Fruit fly (Drosophila melanogaster): ENCODE data around the gene CG46457.
A peak's percentile ranks its signal among the peaks of the same experiment; 100 is the strongest.

Gene CG46457

DNA sequence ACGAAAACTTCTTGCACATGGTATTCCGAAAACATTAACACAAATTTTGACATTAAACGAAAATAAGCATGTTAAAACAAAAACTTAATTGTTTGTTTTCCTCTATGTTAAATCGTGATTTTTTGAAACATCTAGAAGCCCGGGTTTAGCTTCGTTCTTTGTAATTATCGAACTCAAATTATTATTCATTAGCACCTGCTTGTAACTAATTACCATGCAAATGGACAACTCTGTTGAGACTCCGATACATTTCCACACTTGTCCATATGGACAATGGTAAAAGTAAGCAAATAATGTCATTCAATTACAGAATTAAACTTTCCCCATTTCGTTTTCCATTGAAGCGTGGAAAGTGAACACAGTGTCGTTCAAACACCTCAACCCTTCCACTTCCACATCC is at the start of gene CG46457:
CG46457 (minus strand) TSS at position 101 of the 400 bp plus-strand sequence.
- TF ChIP-seq CG4328 (GFP tag; optimal IDR thresholded peaks at IDR 0.05) (no peak), Ets65A (GFP tag) (peak; percentile 46)

DNA sequence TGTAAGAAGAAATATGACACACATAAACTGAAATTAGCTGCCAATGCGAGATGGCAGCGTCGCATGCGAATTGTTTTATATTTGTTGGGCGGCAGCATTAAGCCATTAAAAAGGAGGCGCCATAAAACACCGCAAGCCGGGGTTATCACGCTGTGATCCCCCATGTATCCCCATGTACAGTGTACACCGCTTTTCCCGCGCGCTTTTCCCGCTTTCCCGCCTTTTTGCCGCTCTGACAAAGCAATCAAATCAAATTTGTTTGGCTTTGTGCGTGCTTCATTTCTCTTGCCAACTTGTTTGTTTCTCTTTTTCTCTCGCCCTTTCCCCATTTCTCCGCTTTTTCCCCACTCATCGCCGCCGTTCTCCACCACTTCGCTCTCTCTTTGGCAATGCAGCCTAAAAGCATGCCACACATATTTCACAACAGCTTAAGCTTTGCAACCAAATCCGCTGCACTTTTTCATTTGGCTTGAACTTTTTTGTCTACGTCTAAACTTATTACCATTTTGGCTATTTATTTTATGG is 24.8 kb upstream of the CG46457 start:
- TF ChIP-seq lov (optimal IDR thresholded peaks at IDR 0.05) (no peak), lov (GFP tag; IDR thresholded peaks at IDR 0.05) (no peak), E2f2 (GFP tag; IDR thresholded peaks at IDR 0.05) (0 out of 2 replicates have a peak, but pooled peaks have one; percentile 13), CG13775 (GFP tag; optimal IDR thresholded peaks at IDR 0.05) (no peak), CG10462 (GFP tag; optimal IDR thresholded peaks at IDR 0.05) (no peak), CG6791 (GFP tag; IDR thresholded peaks at IDR 0.05; ENCODE audit: partially characterized antibody) (0 out of 3 replicates have a peak, but pooled peaks have one; percentile 10), CTCF (GFP tag; optimal IDR thresholded peaks at IDR 0.05) (peak; percentile 23), pnt (GFP tag; optimal IDR thresholded peaks at IDR 0.05) (no peak), CG7357 (GFP tag; IDR thresholded peaks at IDR 0.05) (no peak), crol (GFP tag; IDR thresholded peaks at IDR 0.05) (peak; percentile 49), slou (GFP tag; optimal IDR thresholded peaks at IDR 0.05) (no peak), twi (tag; optimal IDR thresholded peaks at IDR 0.05) (peak; percentile 37), Trl (optimal IDR thresholded peaks at IDR 0.05) (peak in 1 of 2 experiments; percentile 52), Trl (GFP tag; optimal IDR thresholded peaks at IDR 0.05) (no peak), CG10431 (GFP tag; optimal IDR thresholded peaks at IDR 0.05) (peak; percentile 100), Hr78 (GFP tag; optimal IDR thresholded peaks at IDR 0.05) (peak in 1 of 2 experiments; percentile 78), Dll (GFP tag; IDR thresholded peaks at IDR 0.05; ENCODE audit: partially characterized antibody) (0 out of 4 replicates have a peak, but pooled peaks have one; percentile 42), CG3163 (GFP tag; optimal IDR thresholded peaks at IDR 0.05) (peak; percentile 85), run (tag; optimal IDR thresholded peaks at IDR 0.05) (no peak), CG11456 (GFP tag; IDR thresholded peaks at IDR 0.05) (no peak), vvl (GFP tag; IDR thresholded peaks at IDR 0.05) (peak; percentile 24; the same call in 1 of the 2 replicates), E2f1 (GFP tag; IDR thresholded peaks at IDR 0.05) (peak; percentile 29; the same call in 1 of the 2 replicates), CG15073 (GFP tag; optimal IDR thresholded peaks at IDR 0.05) (no peak), nmo (GFP tag; optimal IDR thresholded peaks at IDR 0.05) (no peak), sens (GFP tag) (peak; percentile 36)

DNA sequence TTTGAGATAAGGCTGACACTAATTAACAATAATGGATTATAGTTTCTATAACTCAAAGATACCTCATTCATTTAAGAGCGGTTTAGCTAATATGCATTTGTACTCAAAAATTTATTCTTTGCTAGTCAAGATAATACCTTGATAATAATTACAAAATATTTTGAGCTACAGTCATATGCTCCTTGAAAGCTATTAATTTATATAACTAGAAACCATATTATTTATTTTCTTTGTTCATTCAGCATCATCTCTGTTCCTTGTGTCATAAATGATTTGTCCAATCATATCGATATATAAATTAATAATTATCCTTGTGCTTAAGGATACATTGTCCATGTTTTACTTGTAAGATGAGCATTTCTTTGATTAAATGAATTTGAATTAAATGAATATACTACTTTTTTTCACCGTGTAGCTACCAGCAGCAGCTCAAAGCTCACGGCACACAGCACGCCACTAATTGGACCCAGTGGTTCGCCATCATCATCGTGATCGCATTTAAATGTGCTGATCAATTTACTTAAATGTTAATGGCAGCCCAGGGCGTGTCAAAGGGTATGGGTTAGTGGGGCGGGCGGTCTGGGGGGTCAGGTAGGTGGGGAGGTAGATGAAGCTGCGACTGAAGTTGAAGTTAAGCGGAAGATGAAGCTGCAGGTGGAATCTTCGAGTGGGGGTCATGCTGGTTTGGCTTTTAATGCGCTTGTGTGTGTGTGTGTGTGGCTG is 24.2 kb upstream of the CG46457 start:
- TF ChIP-seq Hr78 (GFP tag; optimal IDR thresholded peaks at IDR 0.05) = peak in 1 of 2 experiments; percentile 96
- peak; percentile 7 for TF ChIP-seq ewg (GFP tag; optimal IDR thresholded peaks at IDR 0.05)
- no peak for TF ChIP-seq CG34376 (GFP tag; optimal IDR thresholded peaks at IDR 0.05)
- TF ChIP-seq CG4424 (GFP tag; optimal IDR thresholded peaks at IDR 0.05) = peak; percentile 32
- TF ChIP-seq lilli (GFP tag; optimal IDR thresholded peaks at IDR 0.05) = no peak
- TF ChIP-seq Dek (tag; optimal IDR thresholded peaks at IDR 0.05) = no peak
- TF ChIP-seq Hr51 (GFP tag; optimal IDR thresholded peaks at IDR 0.05) = peak in 1 of 2 experiments; percentile 54
- peak; percentile 16 for TF ChIP-seq CG15269 (tag; optimal IDR thresholded peaks at IDR 0.05)
- peak; percentile 51 for TF ChIP-seq Sox102F (GFP tag; optimal IDR thresholded peaks at IDR 0.05)
- peak; percentile 39 for TF ChIP-seq CG2678 (tag; optimal IDR thresholded peaks at IDR 0.05)
- TF ChIP-seq CG31441 (GFP tag; IDR thresholded peaks at IDR 0.05) = peak; percentile 59
- peak; percentile 59 for TF ChIP-seq CG18262 (tag; optimal IDR thresholded peaks at IDR 0.05)
- TF ChIP-seq CG6254 (GFP tag; optimal IDR thresholded peaks at IDR 0.05) = no peak
- peak; percentile 10 for TF ChIP-seq CG4820 (GFP tag; optimal IDR thresholded peaks at IDR 0.05)
- peak; percentile 22 for TF ChIP-seq CG7839 (tag; optimal IDR thresholded peaks at IDR 0.05)
- peak; percentile 20 for TF ChIP-seq Xbp1 (GFP tag; optimal IDR thresholded peaks at IDR 0.05)
- TF ChIP-seq vvl (GFP tag; IDR thresholded peaks at IDR 0.05) = peak; percentile 36
- TF ChIP-seq CG8290 (GFP tag; optimal IDR thresholded peaks at IDR 0.05) = no peak
- no peak for TF ChIP-seq CG8290 (tag; optimal IDR thresholded peaks at IDR 0.05)
- peak; percentile 80; the same call in 1 of the 2 replicates for TF ChIP-seq Awh (GFP tag; IDR thresholded peaks at IDR 0.05)
- peak; percentile 9 for TF ChIP-seq CG8388 (GFP tag; optimal IDR thresholded peaks at IDR 0.05)
- peak; percentile 28 for TF ChIP-seq tap (tag; optimal IDR thresholded peaks at IDR 0.05)
- TF ChIP-seq dmrt99B (tag; optimal IDR thresholded peaks at IDR 0.05) = peak; percentile 64

Data from whole organism, embryonic.